Worm (Caenorhabditis elegans) whole organism, late embryonic: ENCODE data around the gene tag-276.

Experiments used
- C08G9.2 ChIP-seq: sonication (generic microtip); optimal IDR thresholded peaks from 2 replicates; lab custom pipeline; 2016; ENCODE audit warnings: mild to moderate bottlenecking, missing genetic modification characterization, moderate library complexity, missing compliant biosample characterization
- K09A11.1 ChIP-seq: sonication (generic microtip); optimal IDR thresholded peaks from 2 replicates; lab custom pipeline; 2017; ENCODE audit warnings: antibody characterized with exemption, mild to moderate bottlenecking, missing genetic modification characterization, missing compliant biosample characterization; ENCODE audit not compliant: insufficient read depth
- T23F11.4 ChIP-seq: fragments of 200-800 bp; sonication (Bioruptor generic); optimal IDR thresholded peaks from 2 replicates; lab custom pipeline; 2018; ENCODE audit warnings: mild to moderate bottlenecking, missing genetic modification characterization, missing compliant biosample characterization
- Y22D7AL.16 ChIP-seq: sonication (generic microtip); optimal IDR thresholded peaks from 2 replicates; lab custom pipeline; 2016; ENCODE audit warnings: missing genetic modification characterization, missing compliant biosample characterization
- ahr-1 ChIP-seq: sonication (generic microtip); optimal IDR thresholded peaks from 2 replicates; lab custom pipeline; 2016; ENCODE audit warnings: missing genetic modification characterization, missing compliant biosample characterization
- ceh-14 ChIP-seq: sonication (generic microtip); optimal IDR thresholded peaks from 2 replicates; lab custom pipeline; 2016; ENCODE audit warnings: missing genotype, missing genetic modification characterization, missing compliant biosample characterization
- ceh-18 ChIP-seq: sonication (generic microtip); optimal IDR thresholded peaks from 2 replicates; lab custom pipeline; 2016; ENCODE audit warnings: missing genetic modification characterization, missing compliant biosample characterization
- ceh-19 ChIP-seq: fragments of 200-800 bp; sonication (Bioruptor generic); optimal IDR thresholded peaks from 2 replicates; lab custom pipeline; 2018; ENCODE audit warnings: mild to moderate bottlenecking, missing genetic modification characterization, missing compliant biosample characterization
- ceh-24 ChIP-seq: sonication (generic microtip); optimal IDR thresholded peaks from 2 replicates; lab custom pipeline; 2016; ENCODE audit warnings: mild to moderate bottlenecking, missing genetic modification characterization, missing compliant biosample characterization
- ceh-31 ChIP-seq: sonication (generic microtip); optimal IDR thresholded peaks from 2 replicates; lab custom pipeline; 2016; ENCODE audit warnings: missing genetic modification characterization, missing compliant biosample characterization
- ceh-48 ChIP-seq: sonication (generic microtip); optimal IDR thresholded peaks from 2 replicates; lab custom pipeline; 2016; ENCODE audit warnings: missing genetic modification characterization, inconsistent platforms, missing compliant biosample characterization
- dmd-4 ChIP-seq: sonication (generic microtip); optimal IDR thresholded peaks from 2 replicates; lab custom pipeline; 2016; ENCODE audit warnings: borderline replicate concordance, missing genetic modification characterization, missing compliant biosample characterization
- elt-2 ChIP-seq: sonication (generic microtip); optimal IDR thresholded peaks from 2 replicates; lab custom pipeline; 2016; ENCODE audit warnings: missing genetic modification reagents, missing genetic modification characterization, missing compliant biosample characterization
- elt-4 ChIP-seq: sonication (generic microtip); optimal IDR thresholded peaks from 2 replicates; lab custom pipeline; 2016; ENCODE audit warnings: missing genetic modification characterization, missing compliant biosample characterization
- eyg-1 ChIP-seq: sonication (generic microtip); optimal IDR thresholded peaks from 2 replicates; lab custom pipeline; 2016; ENCODE audit warnings: missing genotype, missing genetic modification characterization, missing compliant biosample characterization
- hlh-15 ChIP-seq: sonication (generic microtip); optimal IDR thresholded peaks from 2 replicates; lab custom pipeline; 2016; ENCODE audit warnings: missing genetic modification characterization, missing compliant biosample characterization
- hlh-30 ChIP-seq: sonication (generic microtip); optimal IDR thresholded peaks from 2 replicates; lab custom pipeline; 2017; ENCODE audit warnings: antibody characterized with exemption, missing genetic modification characterization, missing compliant biosample characterization; ENCODE audit not compliant: insufficient read depth
- hlh-8 ChIP-seq: sonication (generic microtip); optimal IDR thresholded peaks from 2 replicates; lab custom pipeline; 2016; ENCODE audit warnings: missing genotype, missing genetic modification characterization, missing compliant biosample characterization
- nhr-11 ChIP-seq: fragments of 150-350 bp; optimal IDR thresholded peaks from 2 replicates; lab custom pipeline; 2014; ENCODE audit warnings: missing biosample characterization, missing genetic modification characterization
- pag-3 ChIP-seq: sonication (generic microtip); optimal IDR thresholded peaks from 2 replicates; lab custom pipeline; 2016; ENCODE audit warnings: missing compliant biosample characterization, missing genetic modification characterization, borderline replicate concordance
- pax-1 ChIP-seq: fragments of 150-350 bp; optimal IDR thresholded peaks from 2 replicates; lab custom pipeline; 2014; ENCODE audit warnings: missing biosample characterization, missing genetic modification characterization
- ref-2 ChIP-seq: sonication (generic microtip); optimal IDR thresholded peaks from 2 replicates; lab custom pipeline; 2016; ENCODE audit warnings: missing genetic modification characterization, missing compliant biosample characterization
- sox-4 ChIP-seq: sonication (generic microtip); optimal IDR thresholded peaks from 2 replicates; lab custom pipeline; 2017; ENCODE audit warnings: mild to moderate bottlenecking, missing genetic modification characterization, inconsistent platforms, missing compliant biosample characterization
- syd-9 ChIP-seq: sonication (generic microtip); optimal IDR thresholded peaks from 2 replicates; lab custom pipeline; 2016; ENCODE audit warnings: mild to moderate bottlenecking, missing genetic modification characterization, moderate library complexity, missing compliant biosample characterization
- ztf-16 ChIP-seq: sonication (generic microtip); optimal IDR thresholded peaks from 2 replicates; lab custom pipeline; 2017; ENCODE audit warnings: missing genetic modification characterization, missing compliant biosample characterization

Gene tag-276

DNA sequence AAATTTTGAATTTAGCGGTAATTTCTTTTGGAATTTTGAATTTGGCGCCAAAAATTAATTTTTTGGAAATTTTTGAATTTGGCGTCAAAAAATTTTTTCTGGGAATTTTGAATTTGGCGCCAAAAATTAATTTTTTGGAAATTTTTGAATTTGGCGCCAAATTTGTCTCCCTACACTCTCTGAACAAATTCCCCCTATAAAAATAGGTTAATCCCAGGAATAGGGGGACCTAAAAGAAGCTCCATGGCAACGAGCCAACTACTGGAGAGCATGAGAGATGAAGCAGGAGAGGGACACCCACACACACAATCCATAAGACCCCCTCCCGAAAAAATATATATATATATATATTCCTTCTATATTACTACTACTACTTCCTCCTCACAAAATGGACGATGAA is 46.0 kb downstream of the tag-276 start, which contains the start of gene aqp-12:
Gene aqp-12, plus strand, starts transcription at position 301 of the 400 bp plus-strand sequence.
- no peak for TF ChIP-seq dmd-4 (tag; lab: Kevin White, UChicago)
- no peak for TF ChIP-seq eyg-1
- TF ChIP-seq pax-1 (tag; lab: Kevin White, UChicago) = no peak
- TF ChIP-seq hlh-8 (tag; lab: Kevin White, UChicago) = no peak
- no peak for TF ChIP-seq C08G9.2 (tag; lab: Kevin White, UChicago)
- no peak for TF ChIP-seq hlh-30 (tag; lab: Kevin White, UChicago)
- TF ChIP-seq ceh-31 (tag; lab: Kevin White, UChicago) = no peak
- no peak for TF ChIP-seq ceh-18
- TF ChIP-seq Y22D7AL.16 (tag; lab: Kevin White, UChicago) = no peak
- no peak for TF ChIP-seq hlh-15 (tag; lab: Kevin White, UChicago)
- TF ChIP-seq syd-9 (tag; lab: Kevin White, UChicago) = no peak
- no peak for TF ChIP-seq ref-2 (tag; lab: Kevin White, UChicago)
- no peak for TF ChIP-seq ceh-24 (tag; lab: Kevin White, UChicago)
- TF ChIP-seq ceh-14 = no peak
- no peak for TF ChIP-seq K09A11.1 (tag; lab: Kevin White, UChicago)
- TF ChIP-seq, all 69 proteins: peak for 0

DNA sequence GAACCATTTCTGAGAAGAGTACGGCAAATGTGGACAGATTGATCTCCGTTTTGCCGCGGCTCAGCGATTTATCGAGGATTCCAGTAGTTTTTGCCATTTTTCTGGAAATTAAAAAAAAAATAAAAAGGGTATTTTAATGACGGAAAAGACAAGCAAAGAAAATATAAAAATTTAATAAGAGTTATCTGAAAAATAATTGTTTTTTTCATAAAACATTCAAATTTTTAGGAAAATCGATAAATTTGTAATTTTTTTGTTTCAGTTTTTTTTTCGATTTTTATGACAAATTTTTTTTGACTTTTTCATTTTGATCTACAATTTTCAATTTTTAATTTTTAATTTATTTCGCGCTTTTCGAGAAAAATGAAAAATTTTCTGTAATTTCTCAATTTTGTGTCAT is 46.7 kb downstream of the tag-276 start, which contains the start of gene trpp-5:
Gene trpp-5, minus strand, starts transcription at position 101 of the 400 bp plus-strand sequence.
- TF ChIP-seq hlh-30 (tag; lab: Kevin White, UChicago) = no peak
- no peak for TF ChIP-seq sox-4 (tag; lab: Kevin White, UChicago)
- TF ChIP-seq ceh-19 (GFP tag; lab: Kevin White, UChicago) = no peak
- TF ChIP-seq elt-2 (tag; lab: Kevin White, UChicago) = no peak
- TF ChIP-seq elt-4 = no peak
- no peak for TF ChIP-seq ahr-1 (tag; lab: Kevin White, UChicago)
- no peak for TF ChIP-seq pag-3
- TF ChIP-seq ceh-24 (tag; lab: Kevin White, UChicago) = no peak

ce11 chrII:12199912-12200637 is 48.9 kb downstream of the tag-276 start, which contains the start of gene polg-1:
TSS of gene polg-1 (minus strand) at chrII:12199962.
- TF ChIP-seq ztf-16 (tag; lab: Kevin White, UChicago) (no peak), ceh-48 (peak; percentile 4)
- TF ChIP-seq, all 69 proteins: peak for 1

DNA sequence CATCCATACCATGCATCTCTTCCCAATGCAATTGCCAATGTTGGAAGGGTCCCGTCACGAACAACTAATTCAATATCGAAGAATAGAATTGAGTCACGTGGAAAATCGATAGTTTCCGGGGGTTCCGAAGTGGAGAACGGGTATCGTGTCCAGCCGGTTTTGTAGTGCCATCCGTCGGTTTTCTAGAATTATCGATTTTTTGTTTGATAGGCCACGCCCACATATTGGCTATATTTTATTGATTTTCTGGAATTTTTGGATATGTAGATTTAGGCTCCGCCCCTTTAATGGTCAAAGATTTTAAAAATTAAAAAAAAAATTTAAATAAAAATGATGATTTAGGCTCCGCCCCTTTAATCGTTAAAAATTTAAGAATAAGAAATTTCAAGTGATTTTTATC is 49.7 kb downstream of the tag-276 start:
- no peak for TF ChIP-seq T23F11.4 (GFP tag; lab: Kevin White, UChicago)
- TF ChIP-seq nhr-11 = no peak
- no peak for TF ChIP-seq ahr-1 (tag; lab: Kevin White, UChicago)
- TF ChIP-seq ceh-18 = no peak
- TF ChIP-seq hlh-30 (tag; lab: Kevin White, UChicago) = no peak
- no peak for TF ChIP-seq ztf-16 (tag; lab: Kevin White, UChicago)
- no peak for TF ChIP-seq ceh-19 (GFP tag; lab: Kevin White, UChicago)
- peak; percentile 9 for TF ChIP-seq ceh-48
